Fruit fly (Drosophila melanogaster): ENCODE measurements around the gene spri.

The spri gene

dm6 chrX:10573554-10573953, 11.7 kb downstream of the spri start (continued):
- peak; percentile 3 for TF ChIP-seq Six4 (GFP tag; optimal IDR thresholded peaks at IDR 0.05)
- no peak for TF ChIP-seq CG12769 (tag; optimal IDR thresholded peaks at IDR 0.05)
- 0 out of 2 replicates have a peak, but pooled peaks have one; percentile 16 for TF ChIP-seq CG31224 (GFP tag; IDR thresholded peaks at IDR 0.05)
- TF ChIP-seq CG7928 (GFP tag; optimal IDR thresholded peaks at IDR 0.05) = no peak
- TF ChIP-seq sim (GFP tag; IDR thresholded peaks at IDR 0.05) = no peak
- TF ChIP-seq Pdp1 (GFP tag; optimal IDR thresholded peaks at IDR 0.05) = peak in 1 of 2 experiments; percentile 12
- no peak for TF ChIP-seq sqz (GFP tag; optimal IDR thresholded peaks at IDR 0.05)
- no peak for TF ChIP-seq Dp (GFP tag; optimal IDR thresholded peaks at IDR 0.05)
- TF ChIP-seq Med (GFP tag) = peak; percentile 81
- TF ChIP-seq kah (GFP tag; optimal IDR thresholded peaks at IDR 0.05) = no peak
- no peak for TF ChIP-seq Chrac-16 (GFP tag; optimal IDR thresholded peaks at IDR 0.05)
- TF ChIP-seq sna (GFP tag; IDR thresholded peaks at IDR 0.05; ENCODE audit: partially characterized antibody) = no peak
- TF ChIP-seq CG17568 (GFP tag; optimal IDR thresholded peaks at IDR 0.05) = no peak
- TF ChIP-seq esg (GFP tag; conservative IDR thresholded peaks at IDR 0.05) = peak; percentile 52
- no peak for TF ChIP-seq NC2α (GFP tag; optimal IDR thresholded peaks at IDR 0.05)
- TF ChIP-seq CG4707 (GFP tag; optimal IDR thresholded peaks at IDR 0.05) = no peak
- no peak for TF ChIP-seq CG10462 (GFP tag; optimal IDR thresholded peaks at IDR 0.05)
- 0 out of 2 replicates have a peak, but pooled peaks have one; percentile 28 for TF ChIP-seq CG5953 (GFP tag; IDR thresholded peaks at IDR 0.05)
- no peak for TF ChIP-seq pfk (GFP tag; optimal IDR thresholded peaks at IDR 0.05)
- TF ChIP-seq Opbp (GFP tag; IDR thresholded peaks at IDR 0.05; ENCODE audit: partially characterized antibody) = no peak
- peak; percentile 26 for TF ChIP-seq ems (GFP tag; optimal IDR thresholded peaks at IDR 0.05)
- peak; percentile 45 for TF ChIP-seq CG12659 (GFP tag; optimal IDR thresholded peaks at IDR 0.05)
- peak; percentile 53 for TF ChIP-seq tap (tag; optimal IDR thresholded peaks at IDR 0.05)
- TF ChIP-seq CG10147 (GFP tag; optimal IDR thresholded peaks at IDR 0.05) = peak; percentile 17
- TF ChIP-seq CTCF (GFP tag; optimal IDR thresholded peaks at IDR 0.05) = no peak
- peak; percentile 56; the same call in 1 of the 2 replicates for TF ChIP-seq seq (GFP tag; IDR thresholded peaks at IDR 0.05)
- no peak for TF ChIP-seq dan (GFP tag; IDR thresholded peaks at IDR 0.05)
- no peak for TF ChIP-seq pb (GFP tag; optimal IDR thresholded peaks at IDR 0.05)
- peak; percentile 43; the same call in 1 of the 2 replicates for TF ChIP-seq ranshi (GFP tag; IDR thresholded peaks at IDR 0.05)
- TF ChIP-seq Dip2 (GFP tag; IDR thresholded peaks at IDR 0.05) = no peak
- TF ChIP-seq Hr39 (optimal IDR thresholded peaks at IDR 0.05) = no peak
- TF ChIP-seq CG3407 (GFP tag; optimal IDR thresholded peaks at IDR 0.05) = no peak
- TF ChIP-seq sima (GFP tag; optimal IDR thresholded peaks at IDR 0.05) = no peak
- TF ChIP-seq CG14710 (tag; optimal IDR thresholded peaks at IDR 0.05) = no peak
- TF ChIP-seq CHES-1-like (GFP tag; optimal IDR thresholded peaks at IDR 0.05) = no peak
- TF ChIP-seq CG6854 (GFP tag; optimal IDR thresholded peaks at IDR 0.05) = peak; percentile 38
- no peak for TF ChIP-seq hkb (optimal IDR thresholded peaks at IDR 0.05)
- TF ChIP-seq hkb (GFP tag; IDR thresholded peaks at IDR 0.05) = peak; percentile 82
- TF ChIP-seq h (optimal IDR thresholded peaks at IDR 0.05) = no peak
- no peak for TF ChIP-seq CG3838 (GFP tag; optimal IDR thresholded peaks at IDR 0.05)
- TF ChIP-seq Ets65A (GFP tag) = no peak
- peak; percentile 33 for TF ChIP-seq CG6683 (GFP tag; optimal IDR thresholded peaks at IDR 0.05)
- TF ChIP-seq CG14014 (GFP tag; IDR thresholded peaks at IDR 0.05) = peak; percentile 67
- TF ChIP-seq jumu (GFP tag; optimal IDR thresholded peaks at IDR 0.05) = no peak
- no peak for TF ChIP-seq pho (GFP tag; optimal IDR thresholded peaks at IDR 0.05)
- 0 out of 3 replicates have a peak, but pooled peaks have one; percentile 30 for TF ChIP-seq CG34422 (GFP tag; IDR thresholded peaks at IDR 0.05)
- no peak for TF ChIP-seq Camta (GFP tag; optimal IDR thresholded peaks at IDR 0.05)
- TF ChIP-seq ac (GFP tag; optimal IDR thresholded peaks at IDR 0.05) = no peak
- TF ChIP-seq CG15601 (tag; optimal IDR thresholded peaks at IDR 0.05) = peak; percentile 45
- TF ChIP-seq CG15514 (GFP tag; optimal IDR thresholded peaks at IDR 0.05) = peak; percentile 36
- TF ChIP-seq prd (optimal IDR thresholded peaks at IDR 0.05) = no peak
- TF ChIP-seq prd (GFP tag; IDR thresholded peaks at IDR 0.05) = peak; percentile 54; the same call in 2 of the 3 replicates
- TF ChIP-seq Ssrp (tag; optimal IDR thresholded peaks at IDR 0.05) = peak; percentile 39

Measured in whole organism, embryonic.